Fruit fly (Drosophila melanogaster): ENCODE measurements around the gene CG17027.

- no peak for TF ChIP-seq CG3032 (tag; optimal IDR thresholded peaks at IDR 0.05)
- no peak for TF ChIP-seq CG6163 (GFP tag; IDR thresholded peaks at IDR 0.05)
- TF ChIP-seq Blimp-1 (GFP tag; optimal IDR thresholded peaks at IDR 0.05), result no peak
- no peak for TF ChIP-seq CG7368 (GFP tag; optimal IDR thresholded peaks at IDR 0.05)
- TF ChIP-seq CG11294 (GFP tag; IDR thresholded peaks at IDR 0.05), result no peak
- TF ChIP-seq CG16779 (tag; optimal IDR thresholded peaks at IDR 0.05), result no peak
- no peak for TF ChIP-seq CG10631 (GFP tag; optimal IDR thresholded peaks at IDR 0.05)
- TF ChIP-seq fkh (GFP tag; optimal IDR thresholded peaks at IDR 0.05), result no peak
- no peak for TF ChIP-seq fd59A (GFP tag; optimal IDR thresholded peaks at IDR 0.05)
- TF ChIP-seq svp (GFP tag), result no peak
- TF ChIP-seq CG10669 (GFP tag; optimal IDR thresholded peaks at IDR 0.05), result no peak
Observed at dm6 chr3L:15987635-15988034, 7.7 kb downstream of the CG17027 start, which contains the start of gene PolD1.

Data from whole organism, prepupa.